Fruit fly (Drosophila melanogaster) whole organism, pupa: ENCODE results near the gene CG11425.

Experiments
- CG10348 ChIP-seq: fragments of 200-800 bp; sonication (Bioruptor generic); IDR thresholded peaks from 2 replicates; pipeline ENCODE4 v1.3.6; 2022; ENCODE audit warnings: missing biosample characterization, missing genetic modification characterization
- CG12605 ChIP-seq: fragments of 200-800 bp; sonication (Bioruptor generic); IDR thresholded peaks from 2 replicates; pipeline ENCODE4 v1.3.6; 2022; ENCODE audit warnings: missing biosample characterization, missing genetic modification characterization
- CG13204 ChIP-seq: fragments of 200-800 bp; sonication (Bioruptor generic); optimal IDR thresholded peaks from 2 replicates; lab custom pipeline; 2018; ENCODE audit warnings: missing biosample characterization, mild to moderate bottlenecking, missing genetic modification characterization, moderate library complexity
- CG14655 ChIP-seq: fragments of 200-800 bp; sonication (Bioruptor generic); optimal IDR thresholded peaks from 3 replicates; lab custom pipeline; 2017; ENCODE audit warnings: mild to moderate bottlenecking, missing biosample characterization, missing genetic modification reagents, missing genetic modification characterization
- CG15710 ChIP-seq: fragments of 200-800 bp; sonication (Bioruptor generic); optimal IDR thresholded peaks from 2 replicates; lab custom pipeline; 2018; ENCODE audit warnings: missing biosample characterization, mild to moderate bottlenecking, missing genetic modification characterization, moderate library complexity
- CG17806 ChIP-seq: fragments of 200-800 bp; sonication (Bioruptor generic); optimal IDR thresholded peaks from 2 replicates; lab custom pipeline; 2018; ENCODE audit warnings: missing biosample characterization, mild to moderate bottlenecking, missing genetic modification characterization, moderate library complexity
- CG32121 ChIP-seq: fragments of 200-800 bp; sonication (Bioruptor generic); IDR thresholded peaks from 2 replicates; pipeline ENCODE4 v1.3.6; 2022; ENCODE audit warnings: missing biosample characterization, missing genetic modification characterization
- CG34367 ChIP-seq: fragments of 200-800 bp; sonication (Bioruptor generic); optimal IDR thresholded peaks from 2 replicates; lab custom pipeline; 2018; ENCODE audit warnings: missing biosample characterization, mild to moderate bottlenecking, missing genetic modification characterization
- CG4496 ChIP-seq: fragments of 200-800 bp; sonication (Bioruptor generic); IDR thresholded peaks from 3 replicates; pipeline ENCODE4 v1.3.6; 2022; ENCODE audit warnings: missing biosample characterization, missing genetic modification characterization
- CG8159 ChIP-seq: fragments of 200-800 bp; sonication (Bioruptor generic); optimal IDR thresholded peaks from 3 replicates; lab custom pipeline; 2018; ENCODE audit warnings: missing biosample characterization, mild to moderate bottlenecking, missing genetic modification characterization, moderate library complexity
- CG8301 ChIP-seq: fragments of 200-800 bp; sonication (Bioruptor generic); optimal IDR thresholded peaks from 2 replicates; lab custom pipeline; 2018; ENCODE audit warnings: missing biosample characterization, mild to moderate bottlenecking, missing genetic modification characterization
- CG9948 ChIP-seq: fragments of 200-800 bp; sonication (Bioruptor generic); optimal IDR thresholded peaks from 2 replicates; lab custom pipeline; 2018; ENCODE audit warnings: missing biosample characterization, mild to moderate bottlenecking, missing genetic modification characterization, moderate library complexity
- D1 ChIP-seq: fragments of 200-800 bp; sonication (Bioruptor generic); optimal IDR thresholded peaks from 2 replicates; lab custom pipeline; 2018; ENCODE audit warnings: missing biosample characterization, mild to moderate bottlenecking, missing genetic modification characterization, moderate library complexity
- EcR ChIP-seq: fragments of 200-800 bp; sonication (Bioruptor generic); optimal IDR thresholded peaks from 3 replicates; lab custom pipeline; 2019; ENCODE audit warnings: missing biosample characterization, missing genetic modification characterization, mild to moderate bottlenecking, moderate library complexity, missing genetic modification reagents
- Ets98B ChIP-seq: fragments of 200-800 bp; sonication (Bioruptor generic); IDR thresholded peaks from 2 replicates; pipeline ENCODE4 v1.3.6; 2022; ENCODE audit warnings: missing biosample characterization, missing genetic modification characterization
- Pif1A ChIP-seq: fragments of 200-800 bp; sonication (Bioruptor generic); optimal IDR thresholded peaks from 3 replicates; lab custom pipeline; 2016; ENCODE audit warnings: missing biosample characterization, missing genetic modification characterization
- Pif1B ChIP-seq: fragments of 200-800 bp; sonication (Bioruptor generic); optimal IDR thresholded peaks from 3 replicates; lab custom pipeline; 2016; ENCODE audit warnings: missing biosample characterization, missing genetic modification characterization
- Snoo ChIP-seq: fragments of 200-800 bp; sonication (Bioruptor generic); optimal IDR thresholded peaks from 3 replicates; lab custom pipeline; 2017; ENCODE audit warnings: missing biosample characterization, mild to moderate bottlenecking, missing genetic modification characterization, inconsistent platforms
- fd96Ca ChIP-seq: fragments of 200-800 bp; sonication (Bioruptor generic); IDR thresholded peaks from 3 replicates; pipeline ENCODE4 v1.3.6; 2022; ENCODE audit warnings: missing biosample characterization, missing genetic modification characterization
- gl ChIP-seq: fragments of 200-800 bp; sonication (Bioruptor generic); optimal IDR thresholded peaks from 2 replicates; lab custom pipeline; 2018; ENCODE audit warnings: missing biosample characterization, mild to moderate bottlenecking, missing genetic modification characterization
- rn ChIP-seq: fragments of 200-800 bp; sonication (Bioruptor generic); IDR thresholded peaks from 2 replicates; pipeline ENCODE4 v1.3.6; 2022; ENCODE audit warnings: missing biosample characterization, missing genetic modification characterization

The CG11425 gene

DNA sequence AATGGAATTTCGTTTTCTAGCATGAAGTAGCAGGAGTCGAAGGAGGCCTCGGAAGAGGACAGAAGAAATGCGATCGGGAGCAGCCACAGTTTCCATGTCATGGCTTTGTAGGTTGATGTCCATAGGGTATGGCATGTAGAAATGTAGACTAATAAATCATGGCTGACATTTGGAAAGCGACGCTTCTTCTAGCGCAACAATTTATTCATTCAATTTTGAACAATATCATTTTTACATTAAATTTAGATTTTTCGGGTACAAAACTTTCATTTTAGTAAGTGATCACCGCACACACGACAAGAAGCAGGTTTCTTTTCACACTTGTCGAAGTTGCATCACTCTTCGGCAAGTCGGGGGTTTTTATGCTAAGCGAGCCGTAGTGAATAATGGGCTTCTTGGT lies 29.7 kb downstream of the CG11425 start, which contains the start of gene CG43330:
TSS of gene CG43330 (minus strand) at position 101 of the 400 bp plus-strand sequence.
- TF ChIP-seq CG4496, result no peak
- TF ChIP-seq rn (GFP tag; lab: Robert Waterston, UW), result no peak
- no peak for TF ChIP-seq CG12605 (GFP tag; lab: Robert Waterston, UW)
- no peak for TF ChIP-seq D1 (tag; lab: Kevin White, UChicago)
- TF ChIP-seq Pif1A (GFP tag; lab: Kevin White, UChicago), result no peak
- TF ChIP-seq Snoo, result no peak
- no peak for TF ChIP-seq CG15710
- TF ChIP-seq CG10348, result no peak
- TF ChIP-seq Ets98B (GFP tag; lab: Robert Waterston, UW), result no peak
- TF ChIP-seq CG14655 (GFP tag; lab: Kevin White, UChicago), result no peak
- no peak for TF ChIP-seq CG34367
- no peak for TF ChIP-seq CG9948
- no peak for TF ChIP-seq gl (tag; lab: Kevin White, UChicago)
- no peak for TF ChIP-seq Pif1B (GFP tag; lab: Kevin White, UChicago)
- TF ChIP-seq fd96Ca (GFP tag; lab: Robert Waterston, UW), result no peak
- no peak for TF ChIP-seq CG13204

DNA sequence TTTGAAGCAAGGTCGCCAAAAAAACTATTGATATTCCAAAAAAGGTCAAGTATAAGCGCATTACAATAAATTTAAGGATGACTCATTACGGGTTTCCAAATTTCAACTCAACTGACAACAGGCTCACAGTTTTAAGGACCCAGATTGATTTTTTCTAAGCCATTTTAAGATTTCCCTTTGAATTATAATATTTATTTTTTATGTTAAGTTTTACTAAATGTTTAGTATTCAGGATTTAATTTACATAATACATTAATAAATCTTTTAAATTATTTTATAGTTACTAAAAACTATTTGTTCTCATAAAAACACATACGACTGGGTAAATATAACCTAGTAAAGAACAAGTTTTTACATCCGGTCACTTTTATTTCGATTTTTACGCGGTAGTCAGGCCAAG lies 30.5 kb downstream of the CG11425 start, which contains the start of gene CG43329:
TSS of gene CG43329 (minus strand) at position 101 of the 400 bp plus-strand sequence.
- TF ChIP-seq D1 (tag; lab: Kevin White, UChicago) (no peak), Snoo (no peak), CG9948 (no peak), Ets98B (GFP tag; lab: Robert Waterston, UW) (no peak), gl (tag; lab: Kevin White, UChicago) (no peak), fd96Ca (GFP tag; lab: Robert Waterston, UW) (no peak), CG4496 (no peak), CG13204 (no peak), CG34367 (no peak), CG14655 (GFP tag; lab: Kevin White, UChicago) (no peak), rn (GFP tag; lab: Robert Waterston, UW) (no peak), CG15710 (no peak), Pif1B (GFP tag; lab: Kevin White, UChicago) (no peak), CG32121 (GFP tag; lab: Robert Waterston, UW) (no peak), EcR (GFP tag; lab: Kevin White, UChicago) (no peak), CG12605 (GFP tag; lab: Robert Waterston, UW) (no peak), CG17806 (tag; lab: Kevin White, UChicago) (no peak), CG10348 (no peak), CG8159 (tag; lab: Kevin White, UChicago) (no peak), Pif1A (GFP tag; lab: Kevin White, UChicago) (no peak)
- TF ChIP-seq, all 21 proteins: peak for 0

DNA sequence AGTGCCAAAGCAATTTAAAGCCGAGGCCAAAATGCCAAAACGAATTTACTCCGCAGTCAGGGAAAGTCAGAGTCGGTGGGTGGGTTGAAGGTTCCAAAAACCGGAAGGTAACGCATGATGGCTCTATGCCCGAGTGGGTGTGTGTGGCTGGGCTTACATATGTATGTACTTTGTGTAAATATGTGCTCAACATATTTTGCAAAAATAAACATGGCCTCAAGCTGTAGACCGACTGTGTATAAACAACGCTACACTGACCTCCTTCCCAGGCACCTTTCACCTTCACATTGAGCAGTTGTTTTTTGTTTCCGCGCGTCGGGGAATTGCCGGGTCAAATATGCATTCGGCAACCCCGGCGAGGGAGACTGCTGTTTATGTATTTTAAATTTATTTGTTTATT lies 45.4 kb downstream of the CG11425 start:
- no peak for TF ChIP-seq CG9948
- TF ChIP-seq Snoo, result no peak
- TF ChIP-seq CG8301, result no peak
- no peak for TF ChIP-seq CG8159 (tag; lab: Kevin White, UChicago)
- TF ChIP-seq CG10348, result no peak
- TF ChIP-seq CG14655 (GFP tag; lab: Kevin White, UChicago), result no peak
- no peak for TF ChIP-seq CG12605 (GFP tag; lab: Robert Waterston, UW)
